Worm (Caenorhabditis elegans) whole organism, L4 larva: ENCODE measurements around the gene Y39C12A.9.

Source experiments
- aha-1 ChIP-seq: fragments of 150-350 bp; peaks from one replicate; lab custom pipeline; 2014; ENCODE audit warnings: missing biosample characterization, missing genetic modification characterization
- fkh-10 ChIP-seq: fragments of 150-350 bp; optimal IDR thresholded peaks from 2 replicates; lab custom pipeline; 2014; ENCODE audit warnings: missing biosample characterization, missing genetic modification reagents, missing genetic modification characterization
- skn-1 ChIP-seq: fragments of 150-350 bp; optimal IDR thresholded peaks from 2 replicates; lab custom pipeline; 2014; ENCODE audit warnings: missing biosample characterization, missing genetic modification characterization

ce11 chrIV:12289149-12289548 lies 30.1 kb upstream of the Y39C12A.9 start, which contains the start of gene C42C1.9:
- TF ChIP-seq fkh-10 (GFP tag; lab: Kevin White, UChicago): no peak
- no peak for TF ChIP-seq aha-1 (tag; lab: Kevin White, UChicago)
- no peak for TF ChIP-seq skn-1 (tag; lab: Kevin White, UChicago)
